Fruit fly (Drosophila melanogaster): ENCODE measurements around the gene SecS.

DNA sequence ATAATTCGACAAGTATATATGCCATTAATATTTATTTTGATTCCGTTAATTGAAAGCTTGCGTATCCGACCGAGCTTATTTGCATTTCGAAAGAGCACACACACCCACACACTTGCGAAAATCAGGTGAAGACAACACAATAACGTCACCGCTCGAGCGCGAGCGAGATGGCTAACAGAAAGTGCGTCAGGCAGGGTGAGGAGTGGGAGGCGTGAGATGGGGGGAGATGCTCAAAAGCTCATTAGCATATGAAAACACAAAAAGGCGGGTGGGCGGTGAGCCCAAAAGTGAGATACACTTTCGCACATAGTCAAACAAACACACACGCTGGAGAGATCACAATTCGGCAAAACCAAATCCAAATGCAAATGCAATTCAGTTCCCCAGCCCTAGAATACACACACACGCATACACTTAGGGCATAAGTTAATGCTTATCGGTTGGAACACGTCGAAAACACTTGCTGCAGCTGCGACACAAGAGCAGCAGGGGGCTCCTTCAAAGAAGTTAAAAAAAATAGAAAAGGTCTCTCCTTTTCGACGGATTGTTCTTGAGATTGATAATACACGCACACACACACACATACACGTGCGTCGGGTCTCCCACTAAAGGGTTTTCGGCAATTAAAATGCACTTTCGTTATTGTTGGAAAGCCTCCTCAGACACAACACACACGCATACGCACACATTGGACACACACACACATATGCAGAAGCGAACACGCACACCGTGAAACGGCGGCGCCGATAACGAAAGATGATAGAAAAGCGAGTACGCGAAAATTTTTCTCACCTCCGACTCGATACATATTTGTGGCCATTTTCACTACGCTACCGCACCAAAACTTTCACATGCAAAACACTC lies 46.7 kb downstream of the SecS start:
- TF ChIP-seq Hr38 (GFP tag; optimal IDR thresholded peaks at IDR 0.05): no peak
- no peak for TF ChIP-seq OdsH (GFP tag; optimal IDR thresholded peaks at IDR 0.05)
- TF ChIP-seq CG8632 (GFP tag; optimal IDR thresholded peaks at IDR 0.05): no peak
- TF ChIP-seq CG11762 (GFP tag; optimal IDR thresholded peaks at IDR 0.05; ENCODE audit: insufficient read depth): no peak
- no peak for TF ChIP-seq Hr39 (GFP tag; optimal IDR thresholded peaks at IDR 0.05)
- TF ChIP-seq Gug (GFP tag; IDR thresholded peaks at IDR 0.05): 0 out of 2 replicates have a peak, but pooled peaks have one; percentile 11
- peak; percentile 17 for TF ChIP-seq CG3032 (tag; optimal IDR thresholded peaks at IDR 0.05)
- TF ChIP-seq Eip93F (GFP tag; optimal IDR thresholded peaks at IDR 0.05): peak; percentile 60

Data from whole organism, prepupa.